Worm (Caenorhabditis elegans) whole organism, early embryonic: ENCODE data around the gene lias-1.
"Not testable (repeated sequence)": the region's sequence is repeated elsewhere in the genome, so short reads cannot be mapped to it uniquely, and the experiment has no call there.

Experiments
- B0310.2 ChIP-seq: sonication (generic microtip); optimal IDR thresholded peaks from 2 replicates; lab custom pipeline; 2016; ENCODE audit warnings: mild to moderate bottlenecking, missing genetic modification characterization, missing compliant biosample characterization
- F13C5.2 ChIP-seq: sonication (generic microtip); optimal IDR thresholded peaks from 2 replicates; lab custom pipeline; 2017; ENCODE audit warnings: mild to moderate bottlenecking, missing genetic modification characterization, inconsistent platforms, missing compliant biosample characterization
- ama-1 ChIP-seq: fragments of 150-350 bp; optimal IDR thresholded peaks from 2 replicates; lab custom pipeline; 2014
- ceh-13 ChIP-seq: fragments of 200-800 bp; sonication (Bioruptor generic); optimal IDR thresholded peaks from 2 replicates; lab custom pipeline; 2018; ENCODE audit warnings: mild to moderate bottlenecking, missing genetic modification characterization, missing compliant biosample characterization
- ceh-36 ChIP-seq: sonication (generic microtip); optimal IDR thresholded peaks from 2 replicates; lab custom pipeline; 2016; ENCODE audit warnings: missing genetic modification characterization, inconsistent platforms, missing compliant biosample characterization
- ets-7 ChIP-seq: sonication (generic microtip); optimal IDR thresholded peaks from 2 replicates; lab custom pipeline; 2016; ENCODE audit warnings: missing genotype, missing genetic modification characterization, missing compliant biosample characterization
- flt-1 ChIP-seq: fragments of 200-800 bp; sonication (Bioruptor generic); IDR thresholded peaks from 2 replicates; pipeline ENCODE4 v1.3.6; 2022; ENCODE audit warnings: missing genetic modification characterization, missing compliant biosample characterization
- hmg-4 ChIP-seq: fragments of 200-800 bp; sonication (Bioruptor generic); optimal IDR thresholded peaks from 2 replicates; lab custom pipeline; 2018; ENCODE audit warnings: mild to moderate bottlenecking, missing genetic modification characterization, missing compliant biosample characterization
- hnd-1 ChIP-seq: sonication (generic microtip); optimal IDR thresholded peaks from 2 replicates; lab custom pipeline; 2016; ENCODE audit warnings: missing genetic modification characterization, missing compliant biosample characterization
- pes-1 ChIP-seq: fragments of 200-800 bp; sonication (Bioruptor generic); IDR thresholded peaks from 2 replicates; pipeline ENCODE4 v1.3.6; 2022; ENCODE audit warnings: missing genetic modification reagents, missing genetic modification characterization, missing compliant biosample characterization
- sea-1 ChIP-seq: fragments of 200-800 bp; sonication (Bioruptor generic); conservative IDR thresholded peaks from 2 replicates; pipeline ENCODE4 v1.3.6; 2022; ENCODE audit warnings: missing genetic modification characterization, missing compliant biosample characterization
- tbx-11 ChIP-seq: fragments of 200-800 bp; sonication (Bioruptor generic); IDR thresholded peaks from 2 replicates; pipeline ENCODE4 v1.3.6; 2022; ENCODE audit warnings: missing genetic modification characterization, missing compliant biosample characterization
- tbx-37 ChIP-seq: fragments of 200-800 bp; sonication (Bioruptor generic); conservative IDR thresholded peaks from 2 replicates; pipeline ENCODE4 v1.3.6; 2022; ENCODE audit warnings: missing genetic modification reagents, missing genetic modification characterization, missing compliant biosample characterization

Gene lias-1

ce11 chrIII:3460061-3460460 lies 44.8 kb downstream of the lias-1 start, which contains the start of gene C34C12.8:
Gene C34C12.8, plus strand, starts transcription at chrIII:3460406.
- TF ChIP-seq F13C5.2, result peak; percentile 72
- TF ChIP-seq pes-1, result peak; percentile 64; the same call in 1 of the 2 replicates
- no peak for TF ChIP-seq B0310.2 (tag; lab: Kevin White, UChicago)
- TF ChIP-seq ceh-13 (GFP tag; lab: Kevin White, UChicago), result no peak
- peak; percentile 50; the same call in 1 of the 2 replicates for TF ChIP-seq sea-1 (GFP tag; lab: Robert Waterston, UW)
- no peak for TF ChIP-seq ama-1 (lab: Kevin White, UChicago)
- no peak for TF ChIP-seq ceh-36 (tag; lab: Kevin White, UChicago)
- TF ChIP-seq tbx-37 (GFP tag; lab: Robert Waterston, UW), result 0 out of 2 replicates have a peak, but pooled peaks have one; percentile 30
- TF ChIP-seq hmg-4, result peak; percentile 56
- peak; percentile 46; the same call in 1 of the 2 replicates for TF ChIP-seq flt-1 (GFP tag; lab: Robert Waterston, UW)
- TF ChIP-seq tbx-11, result no peak
- TF ChIP-seq ets-7 (tag; lab: Kevin White, UChicago), result no peak
- no peak for TF ChIP-seq hnd-1 (tag; lab: Kevin White, UChicago)

DNA sequence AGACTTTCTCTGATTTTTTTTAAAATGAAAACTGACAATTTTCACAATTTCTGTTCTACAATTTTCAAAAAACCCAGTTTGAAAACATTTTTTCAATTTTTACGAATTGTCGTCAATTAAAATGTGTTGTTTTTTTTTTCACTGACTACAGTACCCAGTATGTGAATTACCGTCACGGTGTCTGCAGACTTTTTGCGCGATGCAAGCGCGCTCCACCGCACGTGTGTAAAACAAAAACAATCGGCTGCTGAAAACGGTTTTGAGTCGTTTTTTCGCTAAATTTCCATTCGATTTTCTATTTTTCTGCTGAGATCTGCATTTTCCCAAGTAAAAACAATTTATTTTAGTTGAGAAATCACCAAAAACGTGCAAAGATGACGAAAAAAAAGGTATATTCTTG lies 48.7 kb downstream of the lias-1 start:
- TF ChIP-seq hmg-4 (peak; percentile 1), pes-1 (peak; percentile 51; the same call in 1 of the 2 replicates), F13C5.2 (peak; percentile 76), B0310.2 (tag; lab: Kevin White, UChicago) (no peak)

DNA sequence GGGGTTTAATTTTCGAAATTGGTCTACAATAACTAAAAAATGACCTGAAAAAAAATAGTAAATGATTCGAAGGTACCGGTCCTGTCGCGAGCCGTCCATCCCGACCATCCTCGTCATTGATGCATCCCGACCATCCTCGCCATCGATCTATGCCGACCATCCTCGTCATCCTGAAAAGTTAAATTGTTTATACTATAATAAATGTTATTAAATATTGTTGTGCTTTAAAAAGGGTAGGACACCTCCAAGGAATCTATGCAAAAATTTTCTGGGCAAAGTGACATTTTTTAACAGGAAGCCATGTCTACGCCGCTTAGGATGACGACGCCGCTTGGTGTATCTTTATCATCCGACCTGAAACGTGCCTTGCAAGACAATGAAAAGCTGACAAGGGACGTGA lies 50.9 kb downstream of the lias-1 start, which contains the start of gene C34C12.1:
TSS of gene C34C12.1 (plus strand) at position 301 of the 400 bp plus-strand sequence.
- not testable (repeated sequence) for TF ChIP-seq F13C5.2; sea-1 (GFP tag; lab: Robert Waterston, UW); B0310.2 (tag; lab: Kevin White, UChicago)
